2 fruit fly cellular contexts compared by ENCODE assay signal in genomic region chrX:7539126-7539525, dm6.
A peak's percentile ranks its signal among the peaks of the same experiment; 100 is the strongest.
TF ChIP-seq lines count a peak whose summit lies in the region.

No protein-coding gene starts in this region.

TF ChIP-seq in whole organism, embryonic, 481 proteins besides CTCF, POLR2A, EP300 and RAD21 (continued from another document and continues in another):
- TF ChIP-seq cwo (GFP tag; optimal IDR thresholded peaks at IDR 0.05; lab: Kevin White, UChicago), result no peak
- peak; percentile 34 for TF ChIP-seq Sox102F (GFP tag; optimal IDR thresholded peaks at IDR 0.05; lab: Kevin White, UChicago)
- no peak for TF ChIP-seq CG11723 (GFP tag; optimal IDR thresholded peaks at IDR 0.05; lab: Kevin White, UChicago)
- no peak for TF ChIP-seq CG4424 (GFP tag; optimal IDR thresholded peaks at IDR 0.05; lab: Kevin White, UChicago)
- TF ChIP-seq CG3995 (GFP tag; optimal IDR thresholded peaks at IDR 0.05; lab: Kevin White, UChicago), result no peak
- TF ChIP-seq CG34224 (GFP tag; IDR thresholded peaks at IDR 0.05; lab: Robert Waterston, UW; ENCODE audit: partially characterized antibody), result no peak
- TF ChIP-seq CG17912 (GFP tag; optimal IDR thresholded peaks at IDR 0.05; lab: Kevin White, UChicago), result no peak
- TF ChIP-seq CG30403 (GFP tag; optimal IDR thresholded peaks at IDR 0.05; lab: Kevin White, UChicago), result peak; percentile 6
- TF ChIP-seq Hr51 (GFP tag; optimal IDR thresholded peaks at IDR 0.05; lab: Kevin White, UChicago), result peak in 1 of 2 experiments; percentile 12
- no peak for TF ChIP-seq tup (GFP tag; optimal IDR thresholded peaks at IDR 0.05; lab: Kevin White, UChicago)
- TF ChIP-seq CG4282 (GFP tag; optimal IDR thresholded peaks at IDR 0.05; lab: Kevin White, UChicago), result no peak
- TF ChIP-seq trem (tag; optimal IDR thresholded peaks at IDR 0.05; lab: Kevin White, UChicago), result no peak
- no peak for TF ChIP-seq pan (optimal IDR thresholded peaks at IDR 0.05; lab: Kevin White, UChicago)
- TF ChIP-seq pan (GFP tag; optimal IDR thresholded peaks at IDR 0.05 in 1 of 2, IDR thresholded peaks at IDR 0.05 in 1 of 2), result peak in 1 of 2 experiments; percentile 39
- no peak for TF ChIP-seq Oaz (GFP tag; IDR thresholded peaks at IDR 0.05; lab: Robert Waterston, UW)
- no peak for TF ChIP-seq CoRest (tag; optimal IDR thresholded peaks at IDR 0.05; lab: Kevin White, UChicago)
- TF ChIP-seq psq (GFP tag; optimal IDR thresholded peaks at IDR 0.05; lab: Kevin White, UChicago), result no peak
- no peak for TF ChIP-seq pzg (GFP tag; optimal IDR thresholded peaks at IDR 0.05; lab: Kevin White, UChicago)
- TF ChIP-seq PHDP (tag; optimal IDR thresholded peaks at IDR 0.05; lab: Kevin White, UChicago), result no peak
- no peak for TF ChIP-seq h (optimal IDR thresholded peaks at IDR 0.05; lab: Kevin White, UChicago)
- no peak for TF ChIP-seq CG5953 (GFP tag; IDR thresholded peaks at IDR 0.05; lab: Robert Waterston, UW)
- no peak for TF ChIP-seq CG13624 (GFP tag; optimal IDR thresholded peaks at IDR 0.05; lab: Kevin White, UChicago)
- TF ChIP-seq ftz-f1 (GFP tag; optimal IDR thresholded peaks at IDR 0.05; lab: Kevin White, UChicago), result no peak
- 0 out of 3 replicates have a peak, but pooled peaks have one; percentile 28 for TF ChIP-seq ken (GFP tag; IDR thresholded peaks at IDR 0.05; lab: Robert Waterston, UW)
- TF ChIP-seq cas (GFP tag; IDR thresholded peaks at IDR 0.05; lab: Robert Waterston, UW), result no peak
- TF ChIP-seq Atf-2 (GFP tag; optimal IDR thresholded peaks at IDR 0.05; lab: Kevin White, UChicago), result no peak
- no peak for TF ChIP-seq CG11247 (GFP tag; IDR thresholded peaks at IDR 0.05; lab: Robert Waterston, UW)
- no peak for TF ChIP-seq Blimp-1 (GFP tag; optimal IDR thresholded peaks at IDR 0.05; lab: Kevin White, UChicago)
- TF ChIP-seq CG3407 (GFP tag; optimal IDR thresholded peaks at IDR 0.05; lab: Kevin White, UChicago), result no peak
- no peak for TF ChIP-seq Adf1 (GFP tag; IDR thresholded peaks at IDR 0.05; lab: Robert Waterston, UW)
- TF ChIP-seq fu2 (GFP tag; optimal IDR thresholded peaks at IDR 0.05; lab: Kevin White, UChicago), result no peak
- no peak for TF ChIP-seq crol (GFP tag; IDR thresholded peaks at IDR 0.05; lab: Robert Waterston, UW)
- TF ChIP-seq zen (tag; optimal IDR thresholded peaks at IDR 0.05; lab: Kevin White, UChicago), result no peak
- TF ChIP-seq CG18764 (GFP tag; optimal IDR thresholded peaks at IDR 0.05; lab: Kevin White, UChicago), result no peak
- no peak for TF ChIP-seq CG3065 (GFP tag; optimal IDR thresholded peaks at IDR 0.05; lab: Kevin White, UChicago)
- peak; percentile 15 for TF ChIP-seq Side (GFP tag; optimal IDR thresholded peaks at IDR 0.05; lab: Kevin White, UChicago)
- TF ChIP-seq CG1529 (GFP tag; optimal IDR thresholded peaks at IDR 0.05; lab: Kevin White, UChicago), result no peak
- TF ChIP-seq p53 (GFP tag; optimal IDR thresholded peaks at IDR 0.05; lab: Kevin White, UChicago), result no peak
- TF ChIP-seq Myb (GFP tag; optimal IDR thresholded peaks at IDR 0.05; lab: Kevin White, UChicago), result no peak
- no peak for TF ChIP-seq CkIIα-i1 (GFP tag; IDR thresholded peaks at IDR 0.05; lab: Robert Waterston, UW)
- no peak for TF ChIP-seq eyg (GFP tag; optimal IDR thresholded peaks at IDR 0.05; lab: Kevin White, UChicago)
- no peak for TF ChIP-seq twi (tag; optimal IDR thresholded peaks at IDR 0.05; lab: Kevin White, UChicago)
- TF ChIP-seq ci (GFP tag; IDR thresholded peaks at IDR 0.05; lab: Robert Waterston, UW), result peak; percentile 78
- TF ChIP-seq GATAe (GFP tag; conservative IDR thresholded peaks at IDR 0.05; lab: Robert Waterston, UW), result no peak
- TF ChIP-seq row (GFP tag; IDR thresholded peaks at IDR 0.05; lab: Robert Waterston, UW), result peak; percentile 65
- no peak for TF ChIP-seq ro (GFP tag; IDR thresholded peaks at IDR 0.05; lab: Robert Waterston, UW)
- no peak for TF ChIP-seq exex (tag; optimal IDR thresholded peaks at IDR 0.05; lab: Kevin White, UChicago)
- TF ChIP-seq Ptx1 (GFP tag; IDR thresholded peaks at IDR 0.05; lab: Robert Waterston, UW), result peak; percentile 53
- TF ChIP-seq CG12299 (tag; optimal IDR thresholded peaks at IDR 0.05; lab: Kevin White, UChicago), result no peak
- TF ChIP-seq H15 (GFP tag; IDR thresholded peaks at IDR 0.05; lab: Robert Waterston, UW), result no peak
- 0 out of 2 replicates have a peak, but pooled peaks have one; percentile 15 for TF ChIP-seq lmd (GFP tag; IDR thresholded peaks at IDR 0.05; lab: Robert Waterston, UW)
- no peak for TF ChIP-seq CG6765 (GFP tag; optimal IDR thresholded peaks at IDR 0.05; lab: Kevin White, UChicago)
- TF ChIP-seq CG9437 (GFP tag; optimal IDR thresholded peaks at IDR 0.05; lab: Kevin White, UChicago), result no peak
- TF ChIP-seq CG17359 (tag; optimal IDR thresholded peaks at IDR 0.05; lab: Kevin White, UChicago), result no peak
- no peak for TF ChIP-seq hbn (GFP tag; IDR thresholded peaks at IDR 0.05; lab: Robert Waterston, UW; ENCODE audit: partially characterized antibody)
- no peak for TF ChIP-seq Taf1 (GFP tag; IDR thresholded peaks at IDR 0.05; lab: Robert Waterston, UW)
- TF ChIP-seq CG11504 (tag; optimal IDR thresholded peaks at IDR 0.05; lab: Kevin White, UChicago), result peak; percentile 72
- no peak for TF ChIP-seq CG2202 (tag; optimal IDR thresholded peaks at IDR 0.05; lab: Kevin White, UChicago)
- no peak for TF ChIP-seq Dip3 (GFP tag; optimal IDR thresholded peaks at IDR 0.05; lab: Kevin White, UChicago)
- no peak for TF ChIP-seq CG42726 (GFP tag; IDR thresholded peaks at IDR 0.05; lab: Robert Waterston, UW; ENCODE audit: partially characterized antibody)
- TF ChIP-seq hb (GFP tag; IDR thresholded peaks at IDR 0.05; lab: Robert Waterston, UW; ENCODE audit: partially characterized antibody), result no peak
- TF ChIP-seq CG10654 (GFP tag; optimal IDR thresholded peaks at IDR 0.05; lab: Kevin White, UChicago), result no peak
- TF ChIP-seq wor (GFP tag; IDR thresholded peaks at IDR 0.05; lab: Robert Waterston, UW), result no peak
- TF ChIP-seq dysf (GFP tag; IDR thresholded peaks at IDR 0.05; lab: Robert Waterston, UW), result 0 out of 3 replicates have a peak, but pooled peaks have one; percentile 33
- TF ChIP-seq CG1602 (GFP tag; optimal IDR thresholded peaks at IDR 0.05; lab: Kevin White, UChicago), result no peak
- 0 out of 2 replicates have a peak, but pooled peaks have one; percentile 18 for TF ChIP-seq chm (GFP tag; IDR thresholded peaks at IDR 0.05; lab: Robert Waterston, UW)
- TF ChIP-seq Lpt (GFP tag; optimal IDR thresholded peaks at IDR 0.05; lab: Kevin White, UChicago), result no peak
- TF ChIP-seq gce (GFP tag; IDR thresholded peaks at IDR 0.05; lab: Robert Waterston, UW), result no peak

TF ChIP-seq in whole organism, prepupa, 60 proteins besides CTCF, POLR2A, EP300 and RAD21 (continued from another document):
- TF ChIP-seq Blimp-1 (GFP tag; optimal IDR thresholded peaks at IDR 0.05; lab: Kevin White, UChicago) (no peak), CG7368 (GFP tag; optimal IDR thresholded peaks at IDR 0.05; lab: Kevin White, UChicago) (no peak), CG15336 (GFP tag; IDR thresholded peaks at IDR 0.05; lab: Robert Waterston, UW) (peak; percentile 75), achi (GFP tag; optimal IDR thresholded peaks at IDR 0.05; lab: Kevin White, UChicago) (peak; percentile 33), CG3919 (GFP tag; optimal IDR thresholded peaks at IDR 0.05; lab: Kevin White, UChicago) (peak; percentile 53), Hr39 (GFP tag; optimal IDR thresholded peaks at IDR 0.05; lab: Kevin White, UChicago) (no peak), salr (GFP tag; optimal IDR thresholded peaks at IDR 0.05; lab: Kevin White, UChicago) (no peak), CG16779 (tag; optimal IDR thresholded peaks at IDR 0.05; lab: Kevin White, UChicago) (no peak), CG3032 (tag; optimal IDR thresholded peaks at IDR 0.05; lab: Kevin White, UChicago) (peak; percentile 25), CG10631 (GFP tag; optimal IDR thresholded peaks at IDR 0.05; lab: Kevin White, UChicago) (peak; percentile 20), acj6 (GFP tag; optimal IDR thresholded peaks at IDR 0.05; lab: Kevin White, UChicago) (peak; percentile 10), Met (GFP tag; optimal IDR thresholded peaks at IDR 0.05; lab: Kevin White, UChicago) (no peak), CG31627 (GFP tag; optimal IDR thresholded peaks at IDR 0.05; lab: Kevin White, UChicago) (no peak), ss (GFP tag; optimal IDR thresholded peaks at IDR 0.05; lab: Kevin White, UChicago) (peak in 1 of 2 experiments; percentile 9), CG6163 (GFP tag; IDR thresholded peaks at IDR 0.05; lab: Robert Waterston, UW) (peak; percentile 80), topi (GFP tag; optimal IDR thresholded peaks at IDR 0.05; lab: Kevin White, UChicago) (no peak), Smox (GFP tag; optimal IDR thresholded peaks at IDR 0.05; lab: Kevin White, UChicago) (no peak), dsx (GFP tag; optimal IDR thresholded peaks at IDR 0.05; lab: Kevin White, UChicago; ENCODE audit: poor library complexity, severe bottlenecking) (no peak), CG34406 (GFP tag; optimal IDR thresholded peaks at IDR 0.05; lab: Kevin White, UChicago) (no peak), CG6792 (GFP tag; optimal IDR thresholded peaks at IDR 0.05; lab: Kevin White, UChicago) (no peak), CG8319 (GFP tag; optimal IDR thresholded peaks at IDR 0.05; lab: Kevin White, UChicago) (no peak), CG9139 (GFP tag; optimal IDR thresholded peaks at IDR 0.05; lab: Kevin White, UChicago) (no peak), Lpt (GFP tag; optimal IDR thresholded peaks at IDR 0.05; lab: Kevin White, UChicago) (no peak), pdm3 (GFP tag; optimal IDR thresholded peaks at IDR 0.05; lab: Kevin White, UChicago) (no peak), fd59A (GFP tag; optimal IDR thresholded peaks at IDR 0.05; lab: Kevin White, UChicago) (no peak), Gug (GFP tag; IDR thresholded peaks at IDR 0.05; lab: Robert Waterston, UW) (no peak), Hr38 (GFP tag; optimal IDR thresholded peaks at IDR 0.05; lab: Kevin White, UChicago) (no peak), cyc (GFP tag; optimal IDR thresholded peaks at IDR 0.05; lab: Kevin White, UChicago) (no peak), esn (GFP tag; optimal IDR thresholded peaks at IDR 0.05; lab: Kevin White, UChicago) (no peak), dac (GFP tag; optimal IDR thresholded peaks at IDR 0.05; lab: Kevin White, UChicago) (no peak), CG6276 (GFP tag; optimal IDR thresholded peaks at IDR 0.05; lab: Kevin White, UChicago) (no peak), fkh (GFP tag; optimal IDR thresholded peaks at IDR 0.05; lab: Kevin White, UChicago) (no peak), net (GFP tag; optimal IDR thresholded peaks at IDR 0.05; lab: Kevin White, UChicago) (peak; percentile 23), Sox102F (GFP tag; optimal IDR thresholded peaks at IDR 0.05; lab: Kevin White, UChicago) (no peak), CG6808 (GFP tag; optimal IDR thresholded peaks at IDR 0.05; lab: Kevin White, UChicago) (no peak), CG11294 (GFP tag; IDR thresholded peaks at IDR 0.05; lab: Robert Waterston, UW) (no peak)
TF ChIP-seq in whole organism, prepupa: peak in this region for 21.
